Fruit fly (Drosophila melanogaster) S2 (cell line): ENCODE data around the gene CG15047.

ENCODE experiments used
- CG8478 ChIP-seq: fragments of >200 bp; optimal IDR thresholded peaks from 2 replicates; lab custom pipeline; 2018
- CTCF ChIP-seq, 2 experiments: fragments of >200 bp; optimal IDR thresholded peaks; 2 replicates each; lab custom pipeline; 2018

- TF ChIP-seq CTCF (optimal IDR thresholded peaks at IDR 0.05; lab: Kevin White, UChicago) (no peak), CG8478 (no peak)
Observed at dm6 chrX:18524594-18525266, 3.8 kb upstream of the CG15047 start.
